Worm (Caenorhabditis elegans): ENCODE measurements around the gene F18A11.2.

DNA sequence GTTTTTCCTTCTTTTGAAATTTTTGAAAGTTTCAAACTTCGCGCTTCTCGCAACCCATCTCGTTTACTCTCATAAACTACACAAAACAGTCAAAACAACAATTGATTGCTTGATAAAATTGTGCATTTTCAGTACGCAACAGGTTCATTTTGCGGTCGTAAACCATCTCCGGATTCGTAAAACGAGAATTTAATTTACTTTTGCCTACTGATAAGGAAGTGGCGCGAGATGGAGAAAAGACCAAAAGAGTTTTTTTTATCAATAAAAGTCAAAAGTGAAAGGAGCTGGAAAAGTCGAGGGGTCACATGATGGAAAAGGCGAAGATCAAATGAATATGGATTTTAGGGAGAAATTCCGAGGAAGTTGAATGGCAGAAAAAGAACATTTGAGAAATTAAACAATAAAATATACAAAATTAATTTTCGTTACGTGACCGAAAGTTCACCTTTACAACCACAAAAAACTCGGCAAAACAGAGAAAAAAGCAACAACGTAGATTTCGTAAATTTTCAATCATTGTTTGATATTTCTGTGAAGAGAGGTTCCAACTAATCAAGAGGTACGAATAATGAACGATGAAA is 47.4 kb downstream of the F18A11.2 start, which contains the start of gene F42G4.6:
- TF ChIP-seq nhr-23 (tag; optimal IDR thresholded peaks at IDR 0.05) (no peak), nhr-77 (tag; optimal IDR thresholded peaks at IDR 0.05) (no peak), nhr-237 (tag; optimal IDR thresholded peaks at IDR 0.05) (no peak), zag-1 (tag; optimal IDR thresholded peaks at IDR 0.05) (no peak), mab-5 (tag; optimal IDR thresholded peaks at IDR 0.05) (no peak), lsy-2 (tag; optimal IDR thresholded peaks at IDR 0.05) (no peak)
